Worm (Caenorhabditis elegans) whole organism, L2 larva: ENCODE measurements around the gene C08H9.15.

ENCODE experiments used
- R02D3.7 ChIP-seq: fragments of 150-350 bp; optimal IDR thresholded peaks from 2 replicates; lab custom pipeline; 2014; ENCODE audit warnings: missing biosample characterization, missing genetic modification characterization
- ama-1 ChIP-seq: fragments of 150-350 bp; optimal IDR thresholded peaks from 2 replicates; lab custom pipeline; 2018; ENCODE audit warnings: inconsistent platforms
- ceh-82 ChIP-seq: fragments of 150-350 bp; optimal IDR thresholded peaks from 2 replicates; lab custom pipeline; 2014; ENCODE audit warnings: missing biosample characterization, missing genetic modification characterization
- dmd-4 ChIP-seq: sonication (generic microtip); optimal IDR thresholded peaks from 2 replicates; lab custom pipeline; 2017; ENCODE audit warnings: missing biosample characterization, missing genetic modification characterization
- elt-3 ChIP-seq: sonication (generic microtip); optimal IDR thresholded peaks from 2 replicates; lab custom pipeline; 2017; ENCODE audit warnings: missing biosample characterization, missing genetic modification characterization
- fos-1 ChIP-seq: fragments of 150-350 bp; optimal IDR thresholded peaks from 2 replicates; lab custom pipeline; 2014; ENCODE audit warnings: missing biosample characterization, missing genetic modification characterization
- lin-13 ChIP-seq: fragments of 150-350 bp; optimal IDR thresholded peaks from 2 replicates; lab custom pipeline; 2014; ENCODE audit warnings: missing biosample characterization, missing genetic modification reagents, missing genetic modification characterization
- mab-5 ChIP-seq: fragments of 150-350 bp; optimal IDR thresholded peaks from 2 replicates; lab custom pipeline; 2014; ENCODE audit warnings: missing biosample characterization, missing genetic modification characterization
- nhr-11 ChIP-seq: fragments of 150-350 bp; optimal IDR thresholded peaks from 2 replicates; lab custom pipeline; 2014; ENCODE audit warnings: missing biosample characterization, missing genetic modification characterization
- nhr-12 ChIP-seq: fragments of 150-350 bp; optimal IDR thresholded peaks from 2 replicates; lab custom pipeline; 2014; ENCODE audit warnings: missing biosample characterization, missing genetic modification characterization
- nhr-25 ChIP-seq: fragments of 150-350 bp; sonication (generic microtip); optimal IDR thresholded peaks from 3 replicates; lab custom pipeline; 2014; ENCODE audit warnings: missing biosample characterization, missing genetic modification characterization
- nhr-77 ChIP-seq: fragments of 150-350 bp; optimal IDR thresholded peaks from 2 replicates; lab custom pipeline; 2014; ENCODE audit warnings: missing biosample characterization, missing genetic modification characterization
- snpc-4 ChIP-seq: fragments of 150-350 bp; optimal IDR thresholded peaks from 2 replicates; lab custom pipeline; 2014; ENCODE audit warnings: missing biosample characterization, missing genetic modification characterization
- zag-1 ChIP-seq: fragments of 150-350 bp; optimal IDR thresholded peaks from 2 replicates; lab custom pipeline; 2014; ENCODE audit warnings: missing biosample characterization, missing genetic modification characterization

DNA sequence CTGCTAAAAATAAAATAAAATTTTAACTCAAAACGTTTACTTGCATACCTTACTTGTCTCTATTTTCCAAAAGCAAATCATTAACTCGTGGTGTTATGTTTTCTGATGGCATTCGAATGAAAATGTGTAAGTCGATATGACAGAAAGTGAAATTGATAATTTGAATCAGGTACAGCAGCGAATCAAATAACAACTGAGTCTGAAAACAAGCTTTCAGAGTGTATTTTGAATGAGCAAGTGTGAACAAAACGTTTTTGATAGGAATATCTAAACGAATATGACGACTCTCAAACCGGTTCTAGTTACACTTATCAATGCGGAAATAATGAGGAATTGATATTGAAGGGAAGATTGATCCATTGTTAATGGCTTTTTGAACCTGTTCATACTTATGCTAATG lies 9.9 kb upstream of the C08H9.15 start, which contains the start of gene chil-7:
- TF ChIP-seq nhr-11 (tag; lab: Kevin White, UChicago), result no peak
- no peak for TF ChIP-seq dmd-4 (tag; lab: Kevin White, UChicago)
- no peak for TF ChIP-seq mab-5 (tag; lab: Kevin White, UChicago)
- TF ChIP-seq snpc-4 (tag; lab: Kevin White, UChicago), result no peak
- no peak for TF ChIP-seq ama-1
- TF ChIP-seq nhr-12 (tag; lab: Kevin White, UChicago), result no peak
- TF ChIP-seq fos-1 (tag; lab: Kevin White, UChicago), result no peak
- TF ChIP-seq zag-1 (tag; lab: Kevin White, UChicago), result no peak
- TF ChIP-seq nhr-25, result no peak
- TF ChIP-seq R02D3.7 (tag; lab: Kevin White, UChicago), result no peak
- TF ChIP-seq elt-3 (tag; lab: Kevin White, UChicago), result no peak
- TF ChIP-seq ceh-82 (tag; lab: Kevin White, UChicago), result no peak
- TF ChIP-seq lin-13 (GFP tag; lab: Kevin White, UChicago), result no peak
- TF ChIP-seq nhr-77, result no peak
